Fruit fly (Drosophila melanogaster) whole organism, pupa: ENCODE results near the gene ORMDL.

ENCODE experiments used
- CG13204 ChIP-seq: fragments of 200-800 bp; sonication (Bioruptor generic); optimal IDR thresholded peaks from 2 replicates; lab custom pipeline; 2018; ENCODE audit warnings: missing biosample characterization, mild to moderate bottlenecking, missing genetic modification characterization, moderate library complexity
- CG15710 ChIP-seq: fragments of 200-800 bp; sonication (Bioruptor generic); optimal IDR thresholded peaks from 2 replicates; lab custom pipeline; 2018; ENCODE audit warnings: missing biosample characterization, mild to moderate bottlenecking, missing genetic modification characterization, moderate library complexity
- CG34367 ChIP-seq: fragments of 200-800 bp; sonication (Bioruptor generic); optimal IDR thresholded peaks from 2 replicates; lab custom pipeline; 2018; ENCODE audit warnings: missing biosample characterization, mild to moderate bottlenecking, missing genetic modification characterization
- CG8159 ChIP-seq: fragments of 200-800 bp; sonication (Bioruptor generic); optimal IDR thresholded peaks from 3 replicates; lab custom pipeline; 2018; ENCODE audit warnings: missing biosample characterization, mild to moderate bottlenecking, missing genetic modification characterization, moderate library complexity
- CG9948 ChIP-seq: fragments of 200-800 bp; sonication (Bioruptor generic); optimal IDR thresholded peaks from 2 replicates; lab custom pipeline; 2018; ENCODE audit warnings: missing biosample characterization, mild to moderate bottlenecking, missing genetic modification characterization, moderate library complexity
- D1 ChIP-seq: fragments of 200-800 bp; sonication (Bioruptor generic); optimal IDR thresholded peaks from 2 replicates; lab custom pipeline; 2018; ENCODE audit warnings: missing biosample characterization, mild to moderate bottlenecking, missing genetic modification characterization, moderate library complexity
- EcR ChIP-seq: fragments of 200-800 bp; sonication (Bioruptor generic); optimal IDR thresholded peaks from 3 replicates; lab custom pipeline; 2019; ENCODE audit warnings: missing biosample characterization, missing genetic modification characterization, mild to moderate bottlenecking, moderate library complexity, missing genetic modification reagents
- Ets98B ChIP-seq: fragments of 200-800 bp; sonication (Bioruptor generic); IDR thresholded peaks from 2 replicates; pipeline ENCODE4 v1.3.6; 2022; ENCODE audit warnings: missing biosample characterization, missing genetic modification characterization
- Pif1A ChIP-seq: fragments of 200-800 bp; sonication (Bioruptor generic); optimal IDR thresholded peaks from 3 replicates; lab custom pipeline; 2016; ENCODE audit warnings: missing biosample characterization, missing genetic modification characterization
- Snoo ChIP-seq: fragments of 200-800 bp; sonication (Bioruptor generic); optimal IDR thresholded peaks from 3 replicates; lab custom pipeline; 2017; ENCODE audit warnings: missing biosample characterization, mild to moderate bottlenecking, missing genetic modification characterization, inconsistent platforms
- fd96Ca ChIP-seq: fragments of 200-800 bp; sonication (Bioruptor generic); IDR thresholded peaks from 3 replicates; pipeline ENCODE4 v1.3.6; 2022; ENCODE audit warnings: missing biosample characterization, missing genetic modification characterization
- gl ChIP-seq: fragments of 200-800 bp; sonication (Bioruptor generic); optimal IDR thresholded peaks from 2 replicates; lab custom pipeline; 2018; ENCODE audit warnings: missing biosample characterization, mild to moderate bottlenecking, missing genetic modification characterization
- rn ChIP-seq: fragments of 200-800 bp; sonication (Bioruptor generic); IDR thresholded peaks from 2 replicates; pipeline ENCODE4 v1.3.6; 2022; ENCODE audit warnings: missing biosample characterization, missing genetic modification characterization

DNA sequence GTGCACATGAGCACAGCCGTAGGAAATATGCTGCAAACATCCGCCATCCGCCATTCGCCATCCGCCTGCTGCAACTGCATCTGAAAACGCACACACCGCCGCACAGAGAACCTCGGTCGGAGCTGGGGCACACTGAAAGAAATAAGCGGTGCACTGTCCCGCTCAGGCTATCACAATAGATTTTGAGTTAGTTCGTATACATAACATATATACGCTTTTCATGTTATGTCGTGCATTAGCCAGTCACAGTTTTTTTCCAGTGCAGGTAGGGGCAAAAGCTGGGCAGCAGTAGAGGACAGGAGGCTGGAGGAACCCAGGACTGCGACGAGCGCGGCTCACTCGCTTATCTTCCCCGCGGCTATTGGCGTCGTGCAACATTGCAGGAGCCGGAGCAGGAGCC lies 40.7 kb upstream of the ORMDL start:
- TF ChIP-seq CG8159 (tag; lab: Kevin White, UChicago) (peak; percentile 59), CG13204 (GFP tag; lab: Kevin White, UChicago) (peak; percentile 33), Ets98B (GFP tag; lab: Robert Waterston, UW) (no peak), EcR (no peak), rn (GFP tag; lab: Robert Waterston, UW) (no peak), CG34367 (tag; lab: Kevin White, UChicago) (peak; percentile 29), Snoo (peak; percentile 35), fd96Ca (GFP tag; lab: Robert Waterston, UW) (no peak), D1 (tag; lab: Kevin White, UChicago) (no peak), CG9948 (tag; lab: Kevin White, UChicago) (peak; percentile 54), CG15710 (tag; lab: Kevin White, UChicago) (peak; percentile 52), Pif1A (GFP tag; lab: Kevin White, UChicago) (peak; percentile 40), gl (tag; lab: Kevin White, UChicago) (peak; percentile 32)
